Fruit fly (Drosophila melanogaster) whole organism: ENCODE results near the gene CG17734.

Experiments
- CG8478 ChIP-seq: fragments of >200 bp; optimal IDR thresholded peaks from 2 replicates; lab custom pipeline; 2018; ENCODE audit warnings: inconsistent platforms
- Dll ChIP-seq: fragments of >200 bp; optimal IDR thresholded peaks from 2 replicates; lab custom pipeline; 2017
- EcR ChIP-seq, 2 experiments: fragments of >200 bp; optimal IDR thresholded peaks; 2 replicates each; lab custom pipeline; 2017; ENCODE audit warnings: missing biosample characterization in 2 of 2, missing genetic modification characterization in 2 of 2, missing genetic modification reagents in 2 of 2
- pan ChIP-seq: fragments of >200 bp; optimal IDR thresholded peaks from 2 replicates; lab custom pipeline; 2017
- psq ChIP-seq: fragments of >200 bp; optimal IDR thresholded peaks from 2 replicates; lab custom pipeline; 2017
- usp ChIP-seq: fragments of >200 bp; optimal IDR thresholded peaks from 2 replicates; lab custom pipeline; 2017; ENCODE audit warnings: missing biosample characterization, missing genetic modification characterization, mixed read lengths

Gene CG17734

DNA sequence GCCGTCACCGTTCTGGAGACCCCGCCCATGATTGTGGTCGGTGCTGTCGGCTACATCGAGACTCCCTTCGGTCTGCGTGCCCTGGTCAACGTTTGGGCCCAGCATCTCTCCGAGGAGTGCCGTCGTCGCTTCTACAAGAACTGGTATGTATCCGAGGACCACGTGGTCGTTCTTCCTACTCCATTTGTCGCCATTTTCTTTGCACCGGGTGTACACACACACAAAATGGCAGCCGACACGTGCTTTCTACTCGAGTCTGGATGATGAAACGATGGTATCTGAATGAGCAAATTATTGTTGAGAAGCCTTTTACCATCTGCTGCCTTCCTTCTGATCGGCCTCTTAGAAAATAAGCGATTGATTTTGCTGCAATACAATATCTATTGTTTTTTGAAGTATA lies 21.2 kb downstream of the CG17734 start:
- no peak for TF ChIP-seq EcR (GFP tag; optimal IDR thresholded peaks at IDR 0.05; lab: Kevin White, UChicago)
- no peak for TF ChIP-seq CG8478 (lab: Kevin White, UChicago)
- no peak for TF ChIP-seq pan
- no peak for TF ChIP-seq psq (lab: Kevin White, UChicago)

DNA sequence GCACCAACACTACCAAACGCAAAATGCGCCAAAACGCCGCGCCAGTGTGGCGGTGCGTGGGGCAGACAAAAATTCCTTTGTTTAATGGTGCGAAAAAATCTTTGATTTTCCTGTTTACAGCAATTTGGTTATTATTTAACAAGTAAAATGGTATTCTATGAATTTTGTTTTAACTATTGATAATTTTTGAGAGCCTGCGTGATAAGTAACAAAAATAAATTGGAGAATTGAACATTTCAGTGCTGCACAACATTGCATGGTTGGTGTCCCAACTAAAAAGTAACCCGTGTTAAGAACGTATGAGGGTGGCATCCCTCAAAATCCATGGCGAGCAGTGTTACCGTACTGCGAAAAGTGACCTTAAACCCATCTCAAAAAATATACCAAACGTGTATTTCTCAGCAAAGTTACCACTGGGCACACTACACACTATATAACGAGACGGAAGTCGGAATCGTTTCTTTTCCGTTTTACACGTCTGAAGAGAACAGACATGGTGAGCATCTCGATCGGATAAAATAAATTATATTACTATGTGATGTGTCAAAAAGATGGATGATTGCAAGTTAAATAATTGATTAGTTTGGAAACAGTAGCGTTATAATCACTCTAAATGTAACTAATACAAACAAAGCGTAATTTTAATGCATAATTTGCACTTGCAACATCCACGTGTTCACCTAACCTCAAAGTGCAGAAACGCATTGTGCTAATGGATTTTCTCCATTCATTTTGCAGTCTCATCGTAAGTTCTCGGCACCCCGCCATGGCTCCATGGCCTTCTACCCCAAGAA lies 22.2 kb downstream of the CG17734 start, which contains the start of the genes CG6693 and RpL3:
Gene CG6693, minus strand, starts transcription at position 203 of the 794 bp plus-strand sequence.
Gene RpL3, plus strand, starts transcription at position 458 of the 794 bp plus-strand sequence.
- TF ChIP-seq pan (no peak), EcR (GFP tag; optimal IDR thresholded peaks at IDR 0.05; lab: Kevin White, UChicago) (no peak), CG8478 (lab: Kevin White, UChicago) (no peak), psq (lab: Kevin White, UChicago) (no peak)

DNA sequence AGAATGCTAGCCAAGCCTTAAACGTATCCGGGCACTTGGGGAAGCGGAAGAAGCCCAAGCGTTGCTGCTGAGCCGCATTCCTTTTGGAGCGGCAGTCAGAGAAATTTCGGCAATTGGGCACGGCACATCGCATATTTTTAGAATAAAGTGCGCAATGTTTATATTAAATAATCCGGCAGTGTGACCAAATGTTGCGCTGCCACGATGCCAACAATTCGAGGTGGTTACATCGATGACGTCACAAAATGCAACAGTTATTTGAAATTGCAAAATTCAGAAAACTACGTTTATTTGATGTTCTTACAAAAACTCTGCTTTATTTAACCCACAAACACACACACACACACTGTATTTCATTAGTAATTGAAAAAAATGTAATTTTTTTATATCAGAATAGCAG lies 23.9 kb downstream of the CG17734 start, which contains the start of gene CG6689:
Gene CG6689, minus strand, starts transcription at position 182 of the 400 bp plus-strand sequence.
- TF ChIP-seq usp (GFP tag; lab: Kevin White, UChicago) (no peak), Dll (lab: Kevin White, UChicago) (no peak), EcR (GFP tag; optimal IDR thresholded peaks at IDR 0.05; lab: Kevin White, UChicago) (no peak), pan (no peak), psq (lab: Kevin White, UChicago) (no peak), CG8478 (lab: Kevin White, UChicago) (no peak)

DNA sequence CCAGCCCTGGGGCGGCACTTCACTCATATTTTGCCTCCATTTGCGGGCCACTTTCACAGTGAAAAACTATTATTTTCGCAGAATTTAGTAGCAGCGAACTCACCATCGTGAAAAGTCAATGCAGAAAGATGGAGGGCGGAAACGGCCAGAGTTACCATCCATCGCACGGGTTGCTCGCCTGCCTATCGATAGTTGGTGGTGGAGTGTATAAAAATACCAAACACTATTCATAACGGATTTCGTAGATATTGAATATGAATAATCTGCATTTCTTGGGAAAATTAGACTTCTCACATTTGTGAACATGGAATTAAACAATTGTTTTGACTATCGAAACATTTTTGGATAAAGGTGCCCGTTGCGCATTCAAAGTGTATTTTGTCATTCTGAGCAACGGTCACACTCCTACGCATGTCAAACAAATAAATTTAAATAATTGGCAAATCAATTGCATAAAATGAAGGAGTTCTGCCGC lies 27.6 kb downstream of the CG17734 start, which contains the start of the genes RpS25 and CG4820:
Gene RpS25, minus strand, starts transcription at position 132 of the 475 bp plus-strand sequence.
Gene CG4820, plus strand, starts transcription at position 380 of the 475 bp plus-strand sequence.
- no peak for TF ChIP-seq usp (GFP tag; lab: Kevin White, UChicago)
- no peak for TF ChIP-seq pan
- TF ChIP-seq EcR (GFP tag; optimal IDR thresholded peaks at IDR 0.05; lab: Kevin White, UChicago) = no peak
- no peak for TF ChIP-seq Dll (lab: Kevin White, UChicago)
- TF ChIP-seq psq (lab: Kevin White, UChicago) = no peak
- TF ChIP-seq CG8478 (lab: Kevin White, UChicago) = no peak

DNA sequence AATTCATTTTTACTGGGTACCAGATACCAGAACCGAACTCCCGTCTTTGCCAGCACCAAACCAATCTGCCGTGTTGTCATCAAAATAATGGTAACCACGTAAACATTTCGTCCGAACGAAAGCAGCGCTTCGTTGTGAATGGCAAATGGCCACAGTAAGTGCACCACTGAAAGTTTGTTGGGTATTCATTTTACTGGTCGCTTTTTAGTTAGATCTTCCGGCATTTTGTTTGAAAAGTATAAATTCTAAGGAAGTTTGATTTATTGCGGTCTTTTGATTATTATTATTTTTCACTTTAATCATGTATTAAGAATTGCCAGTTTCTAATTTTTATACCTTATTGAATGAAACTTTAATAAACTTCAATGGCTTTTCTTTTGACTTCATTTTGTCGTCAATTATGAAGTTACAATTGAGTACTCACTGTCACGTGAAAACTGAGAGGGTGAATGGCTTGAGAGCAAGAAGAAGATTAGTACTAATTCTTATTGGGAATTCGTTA lies 29.3 kb downstream of the CG17734 start, which contains the start of gene ZnT86D:
Gene ZnT86D, minus strand, starts transcription at position 91 of the 502 bp plus-strand sequence.
- no peak for TF ChIP-seq CG8478 (lab: Kevin White, UChicago)
- no peak for TF ChIP-seq usp (GFP tag; lab: Kevin White, UChicago)
- TF ChIP-seq psq (lab: Kevin White, UChicago) = no peak
- no peak for TF ChIP-seq Dll (lab: Kevin White, UChicago)
- no peak for TF ChIP-seq EcR (GFP tag; optimal IDR thresholded peaks at IDR 0.05; lab: Kevin White, UChicago)
- TF ChIP-seq pan = no peak

DNA sequence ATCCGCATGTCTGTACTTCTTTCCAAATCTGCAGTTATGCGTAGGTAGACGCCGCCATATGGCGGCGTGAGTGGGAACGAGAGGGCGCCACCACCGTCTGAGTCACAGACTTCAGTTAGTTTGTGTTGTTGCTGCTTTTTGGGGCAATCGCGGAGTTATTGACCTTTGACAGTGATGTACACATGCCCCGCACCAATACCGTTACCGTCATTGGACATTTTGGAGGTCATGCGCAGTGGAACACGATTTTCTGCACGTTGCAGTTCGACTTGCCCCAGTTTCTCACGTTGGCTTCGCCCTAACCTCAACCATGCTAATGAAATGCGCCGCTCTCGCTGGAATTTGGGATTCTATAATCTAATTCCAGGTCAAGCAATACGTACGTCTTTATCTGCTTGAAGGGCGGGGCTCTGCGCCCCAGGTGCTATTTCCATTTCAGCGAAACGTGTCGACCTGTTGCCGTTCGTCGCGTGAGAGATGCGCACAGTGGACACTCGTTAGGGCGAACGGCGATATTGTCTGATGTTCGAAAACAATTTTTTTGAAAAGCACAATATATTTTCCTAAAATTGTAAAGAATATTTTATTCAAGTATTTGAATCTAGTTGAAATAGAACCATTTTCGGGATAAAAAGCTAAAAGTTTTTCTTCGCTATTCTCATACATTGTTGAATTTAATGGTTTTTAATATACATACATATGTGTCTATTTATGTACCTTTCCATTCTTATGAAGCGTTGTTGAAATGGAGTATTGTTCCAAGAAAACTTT lies 32.3 kb downstream of the CG17734 start:
- TF ChIP-seq pan (no peak), usp (GFP tag; lab: Kevin White, UChicago) (no peak), CG8478 (lab: Kevin White, UChicago) (no peak), psq (lab: Kevin White, UChicago) (no peak), EcR (GFP tag; optimal IDR thresholded peaks at IDR 0.05; lab: Kevin White, UChicago) (no peak), Dll (lab: Kevin White, UChicago) (no peak)

DNA sequence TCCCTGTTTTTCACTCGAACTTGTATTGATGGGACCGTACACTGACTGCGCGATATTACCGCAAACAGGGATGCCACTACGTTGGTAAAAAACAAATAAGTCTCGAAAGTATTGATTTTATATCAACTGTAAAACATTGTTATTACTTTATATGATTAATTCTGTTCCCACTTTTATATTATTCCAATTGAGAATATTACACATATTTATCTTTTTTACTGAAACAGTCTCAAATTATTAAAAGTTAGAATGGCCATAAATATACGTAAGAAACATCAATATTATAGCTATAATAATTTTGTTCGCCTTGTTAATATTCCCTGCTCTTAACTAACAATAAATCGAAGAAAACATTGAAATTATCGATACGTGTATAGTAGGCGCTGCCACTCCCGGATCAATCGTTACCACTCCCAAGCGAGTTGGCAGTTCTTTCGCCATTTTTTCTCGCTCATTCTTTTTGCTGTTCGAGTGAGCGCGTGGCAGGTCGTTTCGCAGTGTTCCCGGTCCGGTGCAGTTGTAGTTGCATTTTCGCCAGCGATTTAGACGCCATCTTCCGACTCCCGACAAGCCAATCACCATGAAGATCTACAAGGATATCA lies 33.9 kb downstream of the CG17734 start, which contains the start of the genes SdhC and Tctp:
Gene SdhC, minus strand, starts transcription at position 49 of the 602 bp plus-strand sequence.
Gene Tctp, plus strand, starts transcription at position 447 of the 602 bp plus-strand sequence.
- TF ChIP-seq usp (GFP tag; lab: Kevin White, UChicago) (no peak), Dll (lab: Kevin White, UChicago) (no peak), psq (lab: Kevin White, UChicago) (no peak)

DNA sequence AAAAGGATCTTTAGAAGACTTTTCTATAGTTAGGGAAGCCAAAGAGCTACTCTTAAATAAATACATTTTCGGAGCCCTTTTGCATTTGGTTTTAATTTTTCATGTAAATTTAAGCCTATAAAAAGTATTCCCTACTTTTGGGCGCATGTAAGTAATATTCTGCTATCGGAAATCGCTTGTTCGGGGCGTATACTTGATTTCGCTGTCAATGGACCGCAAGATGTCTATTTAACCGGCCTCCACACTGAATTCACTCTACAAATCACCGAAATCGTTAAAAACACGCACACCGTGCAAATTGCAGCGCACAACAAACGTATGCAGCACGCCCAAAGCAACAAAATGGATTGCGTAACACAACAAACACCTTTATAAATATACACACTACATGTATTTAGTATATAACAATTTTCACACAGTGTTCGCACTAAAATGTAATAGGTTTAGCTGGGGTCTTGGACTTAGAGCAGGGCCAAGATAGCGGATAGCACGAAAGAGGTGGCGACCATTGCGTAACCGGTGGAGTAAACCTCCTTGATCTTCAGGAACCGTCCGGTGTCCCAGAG lies 35.0 kb downstream of the CG17734 start:
- no peak for TF ChIP-seq Dll (lab: Kevin White, UChicago)

DNA sequence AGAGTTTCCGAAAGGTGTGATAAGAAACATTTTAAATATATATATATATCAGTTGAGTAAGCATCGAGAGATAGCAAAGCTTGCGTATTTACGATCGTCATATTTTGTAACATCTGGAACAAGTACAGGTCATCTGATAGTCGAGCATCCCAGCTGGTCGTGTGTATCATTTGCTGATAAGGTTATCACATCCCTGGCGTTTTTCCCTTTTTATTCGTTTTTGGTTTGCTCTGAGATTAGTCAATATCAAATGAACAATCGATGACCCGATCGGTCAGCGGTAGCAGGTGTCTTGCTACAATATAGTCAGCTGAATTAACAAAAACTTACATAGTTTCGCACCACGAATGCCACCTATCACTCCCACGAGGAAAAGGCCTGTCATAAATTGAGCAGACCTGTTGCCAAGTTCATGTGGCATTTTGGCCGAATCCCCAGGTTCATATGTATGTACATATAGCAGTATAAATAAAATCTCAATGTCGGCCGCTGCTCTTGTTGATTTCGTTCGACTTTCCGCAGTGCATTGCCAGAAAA lies 42.8 kb downstream of the CG17734 start:
- TF ChIP-seq CG8478 (lab: Kevin White, UChicago) (no peak), Dll (lab: Kevin White, UChicago) (no peak), pan (peak; percentile 88), psq (lab: Kevin White, UChicago) (no peak), EcR (GFP tag; optimal IDR thresholded peaks at IDR 0.05; lab: Kevin White, UChicago) (no peak), usp (GFP tag; lab: Kevin White, UChicago) (no peak)

DNA sequence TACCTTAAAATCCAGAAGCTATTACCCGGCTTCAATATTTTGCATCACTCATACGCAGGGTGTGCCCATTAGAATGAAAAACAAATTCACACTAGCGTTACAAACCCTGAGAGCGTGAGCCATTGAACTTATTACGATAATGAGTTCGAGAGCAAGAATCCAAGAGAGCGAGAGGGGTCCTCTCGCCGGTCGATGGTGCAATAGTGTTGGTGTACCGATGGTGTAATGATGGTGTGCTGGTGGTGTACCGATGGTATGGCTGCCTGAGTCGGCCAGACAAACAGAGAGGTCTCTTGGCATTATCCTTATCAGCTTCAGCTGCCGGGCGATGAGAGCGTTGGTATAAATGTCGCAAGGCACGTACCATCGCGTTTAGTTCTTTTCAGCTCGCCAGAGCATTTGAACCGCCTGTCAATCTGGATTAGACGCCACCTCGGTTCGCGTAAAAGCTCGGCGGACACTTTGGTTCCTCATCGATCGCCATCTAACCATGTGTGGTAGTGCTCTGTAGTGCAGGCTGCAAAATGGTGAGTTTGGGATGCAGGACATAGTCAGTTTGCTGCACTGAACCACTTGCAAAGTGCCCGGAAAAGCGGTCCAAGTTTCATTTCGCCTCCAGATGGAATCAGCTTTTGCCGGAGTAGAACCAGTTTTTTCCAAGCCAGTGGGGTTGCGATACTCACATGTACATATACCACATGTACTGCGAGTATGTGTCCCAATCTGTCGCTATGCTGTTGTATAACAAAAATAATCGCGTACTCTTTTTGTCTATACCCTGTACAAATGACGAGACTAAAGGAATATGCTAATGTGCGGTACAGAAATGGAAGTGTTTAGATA lies 43.5 kb downstream of the CG17734 start:
- no peak for TF ChIP-seq Dll (lab: Kevin White, UChicago)
- peak in 1 of 2 experiments; percentile 74 for TF ChIP-seq EcR (GFP tag; optimal IDR thresholded peaks at IDR 0.05; lab: Kevin White, UChicago)
